Fruit fly (Drosophila melanogaster): ENCODE data around the gene CG3961.

Gene CG3961

dm6 chr3L:18889222-18889866 is 939 bp downstream of the CG3961 start:
- peak in 1 of 2 experiments; percentile 44 for TF ChIP-seq bsh (GFP tag; optimal IDR thresholded peaks at IDR 0.05)
- no peak for TF ChIP-seq CG10462 (GFP tag; optimal IDR thresholded peaks at IDR 0.05)
- 0 out of 2 replicates have a peak, but pooled peaks have one; percentile 5 for TF ChIP-seq sob (GFP tag; IDR thresholded peaks at IDR 0.05)
- TF ChIP-seq Ets65A (GFP tag) = peak; percentile 76
- TF ChIP-seq nom (GFP tag; optimal IDR thresholded peaks at IDR 0.05) = peak; percentile 89
- no peak for TF ChIP-seq CG30020 (tag; optimal IDR thresholded peaks at IDR 0.05)
- TF ChIP-seq D19A (tag; optimal IDR thresholded peaks at IDR 0.05) = peak; percentile 64
- peak; percentile 78 for TF ChIP-seq Med (GFP tag)
- no peak for TF ChIP-seq CG13624 (GFP tag; optimal IDR thresholded peaks at IDR 0.05)
- no peak for TF ChIP-seq CG15479 (GFP tag; optimal IDR thresholded peaks at IDR 0.05)

DNA sequence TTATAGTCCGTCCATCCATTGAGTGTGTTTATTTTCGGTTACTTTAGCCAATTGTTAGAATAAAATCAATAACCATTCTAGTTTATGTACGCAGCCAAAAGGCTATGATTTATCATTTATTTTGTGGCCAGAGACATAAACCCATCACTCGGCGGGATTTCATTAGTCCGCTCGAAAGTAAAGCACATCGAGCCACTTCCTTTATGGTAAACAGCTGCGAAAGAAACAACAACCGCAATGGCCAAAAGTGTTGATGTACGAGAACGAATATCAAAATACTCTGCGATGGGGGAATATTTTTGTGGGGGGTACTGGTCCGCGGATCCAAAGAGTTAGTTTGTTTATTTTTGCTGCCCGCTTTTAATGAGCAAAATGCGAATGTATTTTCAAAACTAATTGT is 8.7 kb downstream of the CG3961 start:
- TF ChIP-seq D19A (tag; optimal IDR thresholded peaks at IDR 0.05) (peak; percentile 12), org-1 (GFP tag; optimal IDR thresholded peaks at IDR 0.05) (peak; percentile 58), vnd (GFP tag; IDR thresholded peaks at IDR 0.05; ENCODE audit: partially characterized antibody) (no peak), sr (GFP tag; IDR thresholded peaks at IDR 0.05) (no peak), CG4328 (GFP tag; optimal IDR thresholded peaks at IDR 0.05) (peak; percentile 93)

DNA sequence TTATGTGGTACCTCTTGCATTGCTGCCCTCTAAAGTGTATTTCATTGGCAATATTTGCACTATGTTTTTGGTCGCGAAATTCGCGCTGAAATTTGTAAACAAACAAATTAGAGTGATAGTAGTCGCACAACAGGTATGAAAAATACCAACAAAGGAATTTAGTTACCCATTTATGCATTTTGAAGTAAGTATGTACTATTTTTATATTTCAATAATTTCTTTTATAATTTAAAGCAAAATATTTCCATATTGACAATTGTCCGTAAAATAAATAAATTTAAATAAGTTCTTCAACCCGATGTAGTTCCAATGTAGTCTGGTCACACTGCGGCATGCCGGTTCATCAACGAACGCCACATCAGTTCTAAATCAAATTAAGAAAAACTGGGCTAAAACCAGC is 17.8 kb downstream of the CG3961 start, which contains the start of the genes Rad9 and Uggt:
Rad9 (minus strand) TSS at position 114 of the 400 bp plus-strand sequence.
Uggt (plus strand) TSS at position 308 of the 400 bp plus-strand sequence.
- TF ChIP-seq Elba2 (GFP tag; optimal IDR thresholded peaks at IDR 0.05) = no peak
- TF ChIP-seq CG9727 (GFP tag; optimal IDR thresholded peaks at IDR 0.05) = peak; percentile 30
- TF ChIP-seq dmrt11E (tag; optimal IDR thresholded peaks at IDR 0.05) = peak; percentile 18
- TF ChIP-seq gro (GFP tag; optimal IDR thresholded peaks at IDR 0.05) = no peak
- 0 out of 3 replicates have a peak, but pooled peaks have one; percentile 7 for TF ChIP-seq CG11695 (GFP tag; IDR thresholded peaks at IDR 0.05)
- TF ChIP-seq MBD-R2 (GFP tag; IDR thresholded peaks at IDR 0.05) = peak; percentile 61; the same call in 1 of the 2 replicates
- peak; percentile 61 for TF ChIP-seq CG34224 (GFP tag; IDR thresholded peaks at IDR 0.05; ENCODE audit: partially characterized antibody)
- TF ChIP-seq CG13287 (GFP tag; IDR thresholded peaks at IDR 0.05; ENCODE audit: partially characterized antibody) = peak; percentile 78
- TF ChIP-seq CG9437 (GFP tag; optimal IDR thresholded peaks at IDR 0.05) = peak; percentile 31
- no peak for TF ChIP-seq ttk (GFP tag; IDR thresholded peaks at IDR 0.05)
- no peak for TF ChIP-seq prd (optimal IDR thresholded peaks at IDR 0.05)
- TF ChIP-seq prd (GFP tag; IDR thresholded peaks at IDR 0.05) = 0 out of 3 replicates have a peak, but pooled peaks have one; percentile 29
- TF ChIP-seq CG9797 (GFP tag; optimal IDR thresholded peaks at IDR 0.05) = peak; percentile 82
- TF ChIP-seq E2f2 (GFP tag; IDR thresholded peaks at IDR 0.05) = peak; percentile 75
- peak; percentile 73 for TF ChIP-seq CG14710 (tag; optimal IDR thresholded peaks at IDR 0.05)
- peak; percentile 43; the same call in 1 of the 2 replicates for TF ChIP-seq Xrp1 (GFP tag; IDR thresholded peaks at IDR 0.05)
- 0 out of 3 replicates have a peak, but pooled peaks have one; percentile 45 for TF ChIP-seq Doc3 (GFP tag; IDR thresholded peaks at IDR 0.05; ENCODE audit: partially characterized antibody)
- TF ChIP-seq Hmr (GFP tag; optimal IDR thresholded peaks at IDR 0.05) = no peak
- TF ChIP-seq sug (tag; optimal IDR thresholded peaks at IDR 0.05) = no peak
- TF ChIP-seq CG12659 (GFP tag; optimal IDR thresholded peaks at IDR 0.05) = peak; percentile 53
- peak; percentile 45 for TF ChIP-seq CG18599 (GFP tag; optimal IDR thresholded peaks at IDR 0.05)
- peak; percentile 12 for TF ChIP-seq CG12942 (GFP tag; optimal IDR thresholded peaks at IDR 0.05)
- no peak for TF ChIP-seq hbn (GFP tag; IDR thresholded peaks at IDR 0.05; ENCODE audit: partially characterized antibody)
- no peak for TF ChIP-seq CG6791 (GFP tag; IDR thresholded peaks at IDR 0.05; ENCODE audit: partially characterized antibody)
- TF ChIP-seq knrl (GFP tag; IDR thresholded peaks at IDR 0.05; ENCODE audit: partially characterized antibody) = no peak
- peak; percentile 51 for TF ChIP-seq CG10979 (tag; optimal IDR thresholded peaks at IDR 0.05)
- peak; percentile 9 for TF ChIP-seq D19A (tag; optimal IDR thresholded peaks at IDR 0.05)
- TF ChIP-seq fru (optimal IDR thresholded peaks at IDR 0.05) = no peak
- peak; percentile 75 for TF ChIP-seq CG2116 (GFP tag; optimal IDR thresholded peaks at IDR 0.05)
- TF ChIP-seq CG6689 (GFP tag; IDR thresholded peaks at IDR 0.05) = 0 out of 2 replicates have a peak, but pooled peaks have one; percentile 15
- TF ChIP-seq stwl (tag; optimal IDR thresholded peaks at IDR 0.05) = peak; percentile 96
- peak; percentile 63 for TF ChIP-seq sens (GFP tag)
- TF ChIP-seq trem (tag; optimal IDR thresholded peaks at IDR 0.05) = peak; percentile 69

All from whole organism, embryonic.